Worm (Caenorhabditis elegans): ENCODE measurements around the gene dhhc-9.

Gene dhhc-9

ce11 chrX:2443304-2443703, 41.5 kb upstream of the dhhc-9 start, which contains the start of gene T07D1.3:
Gene T07D1.3 (minus strand): TSS chrX:2443404.
- TF ChIP-seq nhr-77 (tag; optimal IDR thresholded peaks at IDR 0.05), result no peak
- no peak for TF ChIP-seq daf-12 (tag; optimal IDR thresholded peaks at IDR 0.05)
- no peak for TF ChIP-seq ztf-7 (tag; optimal IDR thresholded peaks at IDR 0.05)
- TF ChIP-seq F37D6.2 (tag; optimal IDR thresholded peaks at IDR 0.05), result no peak
- no peak for TF ChIP-seq dmd-6 (GFP tag; IDR thresholded peaks at IDR 0.05)
- no peak for TF ChIP-seq T26A8.4 (GFP tag; IDR thresholded peaks at IDR 0.05)
- TF ChIP-seq nhr-41 (GFP tag; IDR thresholded peaks at IDR 0.05), result no peak
- no peak for TF ChIP-seq ces-1 (GFP tag; optimal IDR thresholded peaks at IDR 0.05)
- no peak for TF ChIP-seq mes-2 (tag; optimal IDR thresholded peaks at IDR 0.05; ENCODE audit: poor library complexity, severe bottlenecking)
- TF ChIP-seq gei-8 (GFP tag; optimal IDR thresholded peaks at IDR 0.05), result no peak
- TF ChIP-seq daf-8 (GFP tag; IDR thresholded peaks at IDR 0.05), result no peak
- no peak for TF ChIP-seq mdl-1 (tag; optimal IDR thresholded peaks at IDR 0.05)
- TF ChIP-seq ceh-20 (GFP tag; IDR thresholded peaks at IDR 0.05), result no peak
- no peak for TF ChIP-seq zfp-3 (GFP tag; conservative IDR thresholded peaks at IDR 0.05)
- TF ChIP-seq ZK546.5 (tag; optimal IDR thresholded peaks at IDR 0.05), result no peak
- no peak for TF ChIP-seq ceh-82 (tag; optimal IDR thresholded peaks at IDR 0.05)
- TF ChIP-seq zfp-2 (tag; optimal IDR thresholded peaks at IDR 0.05), result no peak
- no peak for TF ChIP-seq spr-3 (GFP tag; optimal IDR thresholded peaks at IDR 0.05)

ce11 chrX:2441163-2441562, 39.3 kb upstream of the dhhc-9 start:
- no peak for TF ChIP-seq spr-3 (GFP tag; optimal IDR thresholded peaks at IDR 0.05)
- peak; percentile 88 for TF ChIP-seq aha-1 (tag)
- TF ChIP-seq hlh-30 (tag; optimal IDR thresholded peaks at IDR 0.05; ENCODE audit: insufficient read depth), result no peak
- no peak for TF ChIP-seq pha-4 (GFP tag; IDR thresholded peaks at IDR 0.05)
- TF ChIP-seq pha-4 (tag; optimal IDR thresholded peaks at IDR 0.05), result no peak
- no peak for TF ChIP-seq egl-43 (GFP tag; IDR thresholded peaks at IDR 0.05)
- no peak for TF ChIP-seq lin-13 (GFP tag; optimal IDR thresholded peaks at IDR 0.05)
- no peak for TF ChIP-seq ZK337.2 (GFP tag; IDR thresholded peaks at IDR 0.05)
- TF ChIP-seq nhr-42 (GFP tag; IDR thresholded peaks at IDR 0.05), result no peak

ce11 chrX:2439728-2440127, 37.9 kb upstream of the dhhc-9 start:
- TF ChIP-seq unc-62 (GFP tag; optimal IDR thresholded peaks at IDR 0.05 in 1 of 2), result no peak
- TF ChIP-seq unc-62 (tag; optimal IDR thresholded peaks at IDR 0.05), result no peak
- no peak for TF ChIP-seq dmd-9 (GFP tag; IDR thresholded peaks at IDR 0.05)
- no peak for TF ChIP-seq F49E8.2 (tag; optimal IDR thresholded peaks at IDR 0.05; ENCODE audit: borderline replicate concordance)
- TF ChIP-seq zip-11 (GFP tag; IDR thresholded peaks at IDR 0.05), result no peak
- no peak for TF ChIP-seq fkh-10 (GFP tag; optimal IDR thresholded peaks at IDR 0.05)
- no peak for TF ChIP-seq lin-29 (GFP tag; IDR thresholded peaks at IDR 0.05)
- TF ChIP-seq R02D3.7 (tag; optimal IDR thresholded peaks at IDR 0.05), result no peak
- no peak for TF ChIP-seq nhr-11 (tag; optimal IDR thresholded peaks at IDR 0.05)
- TF ChIP-seq nhr-10 (tag; optimal IDR thresholded peaks at IDR 0.05), result no peak
- TF ChIP-seq nhr-41 (GFP tag; IDR thresholded peaks at IDR 0.05), result no peak
- no peak for TF ChIP-seq Y48G9A.11 (GFP tag; IDR thresholded peaks at IDR 0.05)
- peak; percentile 74 for TF ChIP-seq hlh-11 (tag; optimal IDR thresholded peaks at IDR 0.05)
- no peak for TF ChIP-seq nhr-48 (tag; optimal IDR thresholded peaks at IDR 0.05)
- TF ChIP-seq nhr-77 (tag; optimal IDR thresholded peaks at IDR 0.05), result peak; percentile 46
- no peak for TF ChIP-seq sdz-12 (GFP tag; optimal IDR thresholded peaks at IDR 0.05)
- TF ChIP-seq skn-1 (tag; optimal IDR thresholded peaks at IDR 0.05), result no peak
- TF ChIP-seq lir-3 (tag; optimal IDR thresholded peaks at IDR 0.05), result no peak
- no peak for TF ChIP-seq aly-2 (tag; optimal IDR thresholded peaks at IDR 0.05)
- no peak for TF ChIP-seq dmd-8 (GFP tag; IDR thresholded peaks at IDR 0.05)
- no peak for TF ChIP-seq ztf-11 (tag; optimal IDR thresholded peaks at IDR 0.05)
- no peak for TF ChIP-seq nhr-237 (tag; optimal IDR thresholded peaks at IDR 0.05)
- no peak for TF ChIP-seq vab-7 (GFP tag; IDR thresholded peaks at IDR 0.05)
- peak; percentile 4 for TF ChIP-seq nhr-6 (tag; optimal IDR thresholded peaks at IDR 0.05)
- no peak for TF ChIP-seq saeg-2 (GFP tag; IDR thresholded peaks at IDR 0.05)
- TF ChIP-seq hlh-30 (tag; optimal IDR thresholded peaks at IDR 0.05; ENCODE audit: insufficient read depth), result no peak
- no peak for TF ChIP-seq fos-1 (tag; optimal IDR thresholded peaks at IDR 0.05)
- TF ChIP-seq mxl-2 (GFP tag; conservative IDR thresholded peaks at IDR 0.05), result no peak
- TF ChIP-seq lin-38 (GFP tag; IDR thresholded peaks at IDR 0.05), result no peak
